Fruit fly (Drosophila melanogaster) S2 (cell line): ENCODE measurements around the gene CG5281.

Experiments used
- CG8478 ChIP-seq: fragments of >200 bp; optimal IDR thresholded peaks from 2 replicates; lab custom pipeline; 2018
- CTCF ChIP-seq, 2 experiments: fragments of >200 bp; optimal IDR thresholded peaks; 2 replicates each; lab custom pipeline; 2018

CG5281 gene

DNA sequence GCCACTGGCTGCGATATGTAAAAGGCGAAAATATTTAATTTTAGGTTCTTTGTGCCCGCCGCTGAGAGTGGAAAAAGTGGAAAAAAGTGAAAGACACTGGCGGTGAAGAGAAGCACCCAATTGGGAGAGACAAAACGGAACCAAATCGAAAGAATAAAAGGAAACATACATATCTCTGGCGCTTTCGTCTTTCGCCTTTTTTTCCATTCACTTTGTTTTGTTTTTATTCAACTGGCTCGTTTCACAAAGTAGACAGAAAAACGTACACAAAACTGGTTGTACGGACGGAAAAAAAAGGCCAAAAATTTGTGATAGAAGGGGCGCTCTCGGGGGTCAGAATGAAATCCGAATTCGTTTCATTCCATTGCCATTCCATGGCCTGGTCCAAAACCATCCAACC is 14.0 kb downstream of the CG5281 start:
- no peak for TF ChIP-seq CG8478 (lab: Kevin White, UChicago)
- no peak for TF ChIP-seq CTCF (optimal IDR thresholded peaks at IDR 0.05; lab: Kevin White, UChicago)

dm6 chr3R:11451207-11451841 is 15.7 kb downstream of the CG5281 start, which contains the start of gene sals:
sals (minus strand) TSS chr3R:11451791.
- no peak for TF ChIP-seq CG8478 (lab: Kevin White, UChicago)
- no peak for TF ChIP-seq CTCF (optimal IDR thresholded peaks at IDR 0.05; lab: Kevin White, UChicago)

DNA sequence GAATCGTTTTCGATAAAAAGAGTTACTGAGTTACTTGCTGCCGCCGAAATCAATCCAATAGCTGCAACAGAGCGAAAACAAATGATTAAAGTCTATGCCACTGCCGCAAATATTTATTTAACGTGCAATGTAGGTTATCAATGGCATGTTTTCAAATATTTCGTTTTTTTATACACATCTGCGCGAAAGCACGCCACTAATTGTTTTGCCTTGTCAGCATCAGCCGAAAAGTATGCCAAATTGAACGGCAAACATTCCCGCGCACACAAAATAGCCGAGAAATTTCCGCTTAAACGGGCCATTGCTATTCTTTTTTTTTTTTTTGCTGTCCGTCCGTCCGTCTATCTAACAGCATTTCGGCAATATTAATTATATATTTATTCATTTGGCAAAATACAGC is 16.4 kb downstream of the CG5281 start:
- TF ChIP-seq CG8478 (lab: Kevin White, UChicago) (no peak), CTCF (optimal IDR thresholded peaks at IDR 0.05; lab: Kevin White, UChicago) (no peak)

DNA sequence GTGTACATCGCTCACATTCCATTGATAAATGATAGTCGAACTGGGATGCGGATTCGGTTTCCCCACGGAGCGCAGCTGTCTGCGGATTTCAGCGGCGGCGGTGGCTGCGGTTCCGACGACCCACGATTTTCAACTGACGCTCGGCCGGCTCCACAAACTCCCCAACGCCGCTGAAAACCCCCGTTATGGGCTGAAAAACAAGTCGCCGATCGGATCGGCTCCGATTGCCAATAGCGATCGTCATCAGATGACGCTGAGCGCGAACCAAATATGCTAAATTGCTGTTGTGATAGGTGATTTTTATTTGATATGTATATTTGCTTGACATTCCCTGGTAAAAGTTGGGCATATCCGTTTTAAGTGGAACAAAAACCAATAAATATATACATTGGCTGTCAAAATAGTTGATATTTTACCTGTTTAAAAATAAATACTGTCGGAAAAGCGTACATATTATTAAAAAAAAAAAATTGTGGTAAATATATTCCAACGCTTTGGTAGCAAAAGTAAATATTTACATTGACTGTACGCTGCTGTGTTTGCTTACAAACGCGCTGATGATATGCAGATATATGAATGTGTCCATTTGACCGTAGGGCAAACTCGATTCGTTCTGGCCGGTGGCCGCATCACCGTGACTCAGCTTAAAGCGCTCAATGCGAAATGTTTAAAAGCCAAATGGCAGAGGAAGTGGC is 18.7 kb downstream of the CG5281 start:
- TF ChIP-seq CTCF (optimal IDR thresholded peaks at IDR 0.05; lab: Kevin White, UChicago), result no peak
- no peak for TF ChIP-seq CG8478 (lab: Kevin White, UChicago)

DNA sequence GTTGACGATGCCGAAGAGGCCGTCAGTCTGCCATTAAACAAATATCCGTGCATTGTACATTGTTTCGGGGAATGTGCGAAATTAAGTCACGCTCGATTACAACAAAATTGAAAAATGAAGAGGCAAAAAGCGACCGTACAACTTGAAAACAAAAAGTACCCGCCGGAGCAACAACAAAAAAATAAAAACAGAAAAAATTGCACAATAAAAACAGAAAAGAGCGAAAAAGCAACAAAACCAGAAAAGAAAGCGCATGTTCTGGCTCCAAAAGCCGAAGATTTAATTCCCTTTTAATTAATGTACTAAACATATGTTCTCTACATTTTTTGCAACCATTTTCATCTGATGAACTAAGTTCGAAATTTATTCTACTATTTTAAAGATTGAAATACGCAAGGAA is 20.9 kb downstream of the CG5281 start:
- TF ChIP-seq CTCF (optimal IDR thresholded peaks at IDR 0.05; lab: Kevin White, UChicago) (no peak), CG8478 (lab: Kevin White, UChicago) (no peak)

DNA sequence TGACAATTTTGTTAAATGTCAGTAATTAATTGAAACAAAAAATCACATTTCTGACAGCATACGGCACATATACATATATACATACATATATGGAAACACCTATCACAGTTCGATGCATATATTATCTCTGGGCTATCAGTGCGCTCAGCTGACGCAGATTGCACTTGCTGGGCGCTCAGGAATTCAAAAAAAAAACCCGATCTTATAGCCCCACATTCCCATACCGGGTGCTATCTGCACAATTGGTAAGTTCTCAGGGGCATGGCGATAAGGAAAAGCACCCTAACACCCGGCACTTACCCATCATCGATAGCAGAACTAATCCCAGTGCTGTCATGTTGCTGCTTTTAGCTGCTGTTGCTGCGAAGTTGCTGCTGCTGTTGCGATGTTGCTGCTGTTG is 21.6 kb downstream of the CG5281 start:
- no peak for TF ChIP-seq CTCF (optimal IDR thresholded peaks at IDR 0.05; lab: Kevin White, UChicago)
- no peak for TF ChIP-seq CG8478 (lab: Kevin White, UChicago)

DNA sequence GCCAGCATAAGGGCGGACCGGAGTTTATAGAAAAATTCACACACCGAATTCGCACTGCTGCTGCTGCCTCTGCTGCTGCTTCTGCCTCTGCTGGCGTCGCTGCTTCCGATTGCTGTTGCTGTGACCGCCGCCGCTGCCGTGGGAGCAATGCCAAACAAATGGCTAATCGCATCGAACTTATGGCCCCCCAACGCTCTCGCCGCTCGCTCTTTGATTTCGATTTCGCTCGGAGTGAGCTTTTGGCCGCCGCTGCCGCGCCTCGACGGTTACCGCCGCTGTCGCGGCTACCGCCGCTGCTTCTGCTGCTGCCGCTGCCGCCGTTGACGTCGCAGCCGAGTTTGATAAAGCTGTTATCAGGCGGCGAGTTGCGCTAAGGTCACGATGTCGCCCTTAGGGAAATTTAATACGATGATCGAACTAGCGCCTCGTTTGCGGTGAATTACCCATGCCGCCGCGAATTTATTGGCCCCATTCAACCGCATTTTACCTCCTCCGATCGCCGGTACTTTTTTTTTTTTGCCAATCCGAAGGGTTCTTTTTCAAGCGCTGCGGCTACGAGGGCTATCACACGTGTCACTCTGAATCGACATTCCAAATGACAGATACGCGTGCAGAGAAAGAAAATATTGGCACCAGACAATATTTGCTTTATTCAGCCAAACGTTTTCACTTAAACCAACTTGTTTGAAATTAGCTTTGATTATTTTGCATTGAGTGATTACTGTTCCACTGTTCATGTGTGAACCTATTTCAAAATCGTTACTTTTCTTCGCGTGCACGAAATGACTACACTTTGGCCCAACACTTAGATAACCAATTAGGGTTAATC is 22.6 kb downstream of the CG5281 start:
- TF ChIP-seq CTCF (optimal IDR thresholded peaks at IDR 0.05; lab: Kevin White, UChicago), result no peak

DNA sequence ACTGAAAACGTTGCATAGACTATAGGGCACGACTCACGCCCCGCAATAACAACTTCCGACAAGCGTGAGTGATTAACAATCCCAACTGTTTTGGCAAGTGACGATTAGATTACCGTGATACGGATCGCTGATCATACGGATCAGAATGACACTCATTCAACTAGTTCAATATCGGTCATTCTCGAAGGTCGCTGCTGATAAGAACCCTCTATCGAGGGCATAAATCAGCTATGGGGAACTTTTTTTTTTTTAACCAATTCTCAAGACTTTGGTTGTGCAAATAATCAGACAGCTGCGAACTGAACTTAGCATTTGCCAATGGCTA is 23.2 kb downstream of the CG5281 start:
- no peak for TF ChIP-seq CTCF (optimal IDR thresholded peaks at IDR 0.05; lab: Kevin White, UChicago)

DNA sequence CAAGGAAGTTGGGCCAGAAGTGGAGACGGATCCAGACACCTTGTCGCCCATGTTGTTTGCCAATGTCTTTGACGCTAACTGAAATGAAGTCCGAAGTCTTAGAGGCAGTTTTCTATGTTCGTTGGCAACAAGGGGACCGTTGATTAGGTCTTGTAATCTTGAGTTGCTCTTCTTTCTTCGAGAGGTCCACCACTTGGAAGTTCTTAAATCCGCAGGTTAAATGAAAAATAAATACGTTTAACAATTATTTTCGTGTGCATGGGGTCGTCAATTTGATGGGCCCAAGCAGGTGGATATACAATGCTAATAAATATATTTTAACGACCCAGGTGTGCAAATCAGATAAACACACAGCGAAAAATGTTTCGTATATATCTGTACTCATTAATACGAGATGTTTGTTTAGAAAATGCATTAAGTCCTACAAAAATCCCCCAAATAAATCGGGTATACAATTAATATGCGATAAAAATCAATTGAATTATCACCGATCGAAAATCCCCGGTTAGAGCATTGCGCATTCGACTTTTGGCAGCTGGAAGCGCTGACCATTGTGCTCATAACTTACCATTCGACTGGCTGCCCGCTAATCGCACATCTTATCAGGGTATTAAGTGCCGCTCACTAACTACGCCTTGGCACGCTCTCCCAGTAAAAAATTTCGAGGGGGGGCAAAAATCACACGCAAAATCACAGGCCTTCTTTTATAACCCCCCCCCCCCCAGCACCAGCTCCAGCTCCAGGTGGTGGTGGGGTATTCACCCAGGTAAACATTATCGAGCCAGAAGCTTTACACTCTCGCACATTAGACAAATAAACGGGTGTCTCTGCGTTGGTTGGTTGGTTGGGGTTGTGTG is 25.1 kb downstream of the CG5281 start, which contains the start of gene PGRP-LB:
TSS of gene PGRP-LB (minus strand) at position 51 of the 857 bp plus-strand sequence.
- TF ChIP-seq CG8478 (lab: Kevin White, UChicago), result no peak
- no peak for TF ChIP-seq CTCF (optimal IDR thresholded peaks at IDR 0.05; lab: Kevin White, UChicago)

- TF ChIP-seq CTCF (optimal IDR thresholded peaks at IDR 0.05; lab: Kevin White, UChicago), result no peak
- no peak for TF ChIP-seq CG8478 (lab: Kevin White, UChicago)
Measured at dm6 chr3R:11467812-11468211, 32.2 kb downstream of the CG5281 start.

DNA sequence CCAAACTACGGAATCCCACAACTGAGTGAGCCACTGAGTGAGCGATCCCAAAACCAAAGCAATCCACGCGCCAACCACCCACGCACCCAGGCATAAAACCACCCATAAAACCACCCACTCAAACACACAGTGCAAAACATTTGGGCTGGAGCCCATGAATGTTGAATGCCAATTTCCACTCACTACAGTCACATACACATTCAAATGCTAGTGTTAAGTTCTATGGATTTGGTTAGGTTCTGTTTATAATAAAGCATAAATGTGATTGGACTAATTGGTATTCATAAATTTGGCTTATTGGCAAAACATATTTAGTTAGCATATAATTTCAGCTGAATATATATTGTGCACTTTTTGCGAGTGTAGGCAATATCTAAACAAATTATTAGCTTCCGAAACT is 34.1 kb downstream of the CG5281 start:
- TF ChIP-seq CG8478 (lab: Kevin White, UChicago), result no peak
- no peak for TF ChIP-seq CTCF (optimal IDR thresholded peaks at IDR 0.05; lab: Kevin White, UChicago)

- TF ChIP-seq CG8478 (lab: Kevin White, UChicago) (no peak), CTCF (optimal IDR thresholded peaks at IDR 0.05; lab: Kevin White, UChicago) (no peak)
Measured at dm6 chr3R:11483328-11483868, 47.7 kb downstream of the CG5281 start.
